Worm (Caenorhabditis elegans) whole organism, young adult: ENCODE measurements around the gene T20D3.5.
A peak's percentile ranks its signal among the peaks of the same experiment; 100 is the strongest.

Experiments used
- C06A6.2 ChIP-seq: fragments of 200-800 bp; sonication (Bioruptor generic); conservative IDR thresholded peaks from 2 replicates; pipeline ENCODE4 v1.3.6; 2022; ENCODE audit warnings: missing genetic modification characterization, missing compliant biosample characterization
- F10E7.11 ChIP-seq: sonication (generic microtip); optimal IDR thresholded peaks from 2 replicates; lab custom pipeline; 2017; ENCODE audit warnings: mild to moderate bottlenecking, missing genetic modification characterization, moderate library complexity, missing compliant biosample characterization
- F22D6.2 ChIP-seq: sonication (generic microtip); optimal IDR thresholded peaks from 2 replicates; lab custom pipeline; 2016; ENCODE audit warnings: mild to moderate bottlenecking, missing genetic modification characterization, missing compliant biosample characterization
- F23B12.7 ChIP-seq: sonication (generic microtip); optimal IDR thresholded peaks from 2 replicates; lab custom pipeline; 2017; ENCODE audit warnings: missing genetic modification characterization, mild to moderate bottlenecking, missing compliant biosample characterization, antibody characterized with exemption, moderate library complexity; ENCODE audit not compliant: insufficient read depth
- F37B4.10 ChIP-seq: fragments of 200-800 bp; sonication (Bioruptor generic); IDR thresholded peaks from 2 replicates; pipeline ENCODE4 v1.3.6; 2022; ENCODE audit warnings: missing genetic modification characterization, missing compliant biosample characterization
- F39B2.1 ChIP-seq: fragments of 200-800 bp; sonication (Bioruptor generic); IDR thresholded peaks from 2 replicates; pipeline ENCODE4 v1.3.6; 2022; ENCODE audit warnings: missing genetic modification reagents, missing genetic modification characterization, missing compliant biosample characterization
- F49E8.2 ChIP-seq: sonication (generic microtip); optimal IDR thresholded peaks from 3 replicates; lab custom pipeline; 2017; ENCODE audit warnings: missing genetic modification characterization, mild to moderate bottlenecking, missing compliant biosample characterization, antibody characterized with exemption, moderate library complexity; ENCODE audit not compliant: insufficient read depth
- F55B11.4 ChIP-seq: sonication (generic microtip); optimal IDR thresholded peaks from 2 replicates; lab custom pipeline; 2016; ENCODE audit warnings: missing compliant biosample characterization, missing genetic modification characterization, borderline replicate concordance; ENCODE audit not compliant: insufficient read depth
- K11D2.4 ChIP-seq: fragments of 200-800 bp; sonication (Bioruptor generic); IDR thresholded peaks from 2 replicates; pipeline ENCODE4 v1.3.6; 2022; ENCODE audit warnings: missing genetic modification reagents, missing genetic modification characterization, missing compliant biosample characterization
- T07F8.4 ChIP-seq: sonication (generic microtip); optimal IDR thresholded peaks from 2 replicates; lab custom pipeline; 2016; ENCODE audit warnings: mild to moderate bottlenecking, missing genetic modification characterization, moderate library complexity, missing compliant biosample characterization
- Y53G8AR.9 ChIP-seq: fragments of 200-800 bp; sonication (Bioruptor generic); conservative IDR thresholded peaks from 2 replicates; pipeline ENCODE4 v1.3.6; 2022; ENCODE audit warnings: missing genetic modification reagents, missing genetic modification characterization, missing compliant biosample characterization
- Y67H2A.10 ChIP-seq: fragments of 200-800 bp; sonication (Bioruptor generic); conservative IDR thresholded peaks from 2 replicates; pipeline ENCODE4 v1.3.6; 2022; ENCODE audit warnings: missing genetic modification reagents, missing genetic modification characterization, missing compliant biosample characterization
- Y95B8A.8 ChIP-seq: fragments of 200-800 bp; sonication (Bioruptor generic); IDR thresholded peaks from 2 replicates; pipeline ENCODE4 v1.3.6; 2022; ENCODE audit warnings: missing genetic modification reagents, missing genetic modification characterization, missing compliant biosample characterization
- ZK185.1 ChIP-seq: sonication (generic microtip); optimal IDR thresholded peaks from 2 replicates; lab custom pipeline; 2016; ENCODE audit warnings: mild to moderate bottlenecking, missing genetic modification characterization, missing compliant biosample characterization; ENCODE audit not compliant: poor library complexity, severe bottlenecking
- akir-1 ChIP-seq: fragments of 200-800 bp; sonication (Bioruptor generic); optimal IDR thresholded peaks from 2 replicates; lab custom pipeline; 2018; ENCODE audit warnings: mild to moderate bottlenecking, missing genetic modification characterization, moderate library complexity, missing compliant biosample characterization
- aptf-3 ChIP-seq: fragments of 200-800 bp; sonication (Bioruptor generic); IDR thresholded peaks from 2 replicates; pipeline ENCODE4 v1.3.6; 2022; ENCODE audit warnings: missing genetic modification characterization, missing compliant biosample characterization
- attf-6 ChIP-seq: fragments of 200-800 bp; sonication (Bioruptor generic); IDR thresholded peaks from 2 replicates; pipeline ENCODE4 v1.3.6; 2022; ENCODE audit warnings: missing genetic modification reagents, missing genetic modification characterization, missing compliant biosample characterization
- ccch-3 ChIP-seq: fragments of 200-800 bp; sonication (Bioruptor generic); optimal IDR thresholded peaks from 2 replicates; lab custom pipeline; 2018; ENCODE audit warnings: mild to moderate bottlenecking, missing genetic modification characterization, missing compliant biosample characterization
- cebp-1 ChIP-seq, 2 experiments: fragments of 200-800 bp in 1 of 2; sonication (Bioruptor generic) in 1 of 2; sonication (generic microtip) in 1 of 2; IDR thresholded peaks in 1 of 2; optimal IDR thresholded peaks in 1 of 2; 2 replicates each; pipeline versions ENCODE4 v1.3.6 to Lab custom; 2017 to 2022; ENCODE audit warnings: missing compliant biosample characterization in 2 of 2, missing genetic modification characterization in 2 of 2, mild to moderate bottlenecking in 1 of 2, missing genetic modification reagents in 1 of 2, moderate library complexity in 1 of 2
- ceh-79 ChIP-seq: sonication (generic microtip); optimal IDR thresholded peaks from 2 replicates; lab custom pipeline; 2017; ENCODE audit warnings: mild to moderate bottlenecking, missing genetic modification characterization, missing compliant biosample characterization
- ceh-91 ChIP-seq: fragments of 200-800 bp; sonication (Bioruptor generic); IDR thresholded peaks from 2 replicates; pipeline ENCODE4 v1.3.6; 2022; ENCODE audit warnings: missing genetic modification reagents, missing genetic modification characterization, missing compliant biosample characterization
- dpl-1 ChIP-seq: fragments of 150-350 bp; optimal IDR thresholded peaks from 2 replicates; lab custom pipeline; 2014; ENCODE audit warnings: missing biosample characterization, missing genetic modification reagents, missing genetic modification characterization
- egl-44 ChIP-seq: fragments of 200-800 bp; sonication (Bioruptor generic); IDR thresholded peaks from 2 replicates; pipeline ENCODE4 v1.3.6; 2022; ENCODE audit warnings: missing genetic modification reagents, missing genetic modification characterization, missing compliant biosample characterization
- ekl-4 ChIP-seq: fragments of 200-800 bp; sonication (Bioruptor generic); IDR thresholded peaks from 2 replicates; pipeline ENCODE4 v1.3.6; 2022; ENCODE audit warnings: missing genetic modification reagents, missing genetic modification characterization, missing compliant biosample characterization
- hlh-26 ChIP-seq: fragments of 200-800 bp; sonication (Bioruptor generic); conservative IDR thresholded peaks from 2 replicates; pipeline ENCODE4 v1.3.6; 2022; ENCODE audit warnings: missing genetic modification reagents, missing genetic modification characterization, missing compliant biosample characterization
- hmg-1.2 ChIP-seq: fragments of 200-800 bp; sonication (Bioruptor generic); IDR thresholded peaks from 2 replicates; pipeline ENCODE4 v1.3.6; 2022; ENCODE audit warnings: missing genetic modification reagents, missing genetic modification characterization, missing compliant biosample characterization
- let-526 ChIP-seq: fragments of 200-800 bp; sonication (Bioruptor generic); IDR thresholded peaks from 2 replicates; pipeline ENCODE4 v1.3.6; 2022; ENCODE audit warnings: missing genetic modification reagents, missing genetic modification characterization, missing compliant biosample characterization
- let-607 ChIP-seq, 2 experiments: fragments of 200-800 bp in 1 of 2; sonication (Bioruptor generic) in 1 of 2; sonication (generic microtip) in 1 of 2; optimal IDR thresholded peaks; 2 replicates each; lab custom pipeline; 2016 to 2018; ENCODE audit warnings: mild to moderate bottlenecking in 2 of 2, missing compliant biosample characterization in 2 of 2, missing genetic modification characterization in 2 of 2, moderate library complexity in 2 of 2, missing genotype in 1 of 2
- lin-26 ChIP-seq: fragments of 200-800 bp; sonication (Bioruptor generic); IDR thresholded peaks from 2 replicates; pipeline ENCODE4 v1.3.6; 2022; ENCODE audit warnings: missing genetic modification reagents, missing genetic modification characterization, missing compliant biosample characterization
- lin-40 ChIP-seq: sonication (generic microtip); optimal IDR thresholded peaks from 2 replicates; lab custom pipeline; 2016; ENCODE audit warnings: missing genetic modification characterization, mild to moderate bottlenecking, missing compliant biosample characterization, missing genotype, missing genetic modification reagents
- madf-10 ChIP-seq: sonication (generic microtip); optimal IDR thresholded peaks from 2 replicates; lab custom pipeline; 2016; ENCODE audit warnings: mild to moderate bottlenecking, missing genetic modification characterization, missing compliant biosample characterization
- mel-28 ChIP-seq: sonication (generic microtip); optimal IDR thresholded peaks from 2 replicates; lab custom pipeline; 2016; ENCODE audit warnings: borderline replicate concordance, mild to moderate bottlenecking, missing genetic modification characterization, missing compliant biosample characterization
- nfyb-1 ChIP-seq: fragments of 200-800 bp; sonication (Bioruptor generic); IDR thresholded peaks from 2 replicates; pipeline ENCODE4 v1.3.6; 2022; ENCODE audit warnings: missing genetic modification reagents, missing genetic modification characterization, missing compliant biosample characterization
- nhr-90 ChIP-seq: sonication (generic microtip); optimal IDR thresholded peaks from 2 replicates; lab custom pipeline; 2016; ENCODE audit warnings: missing genotype, mild to moderate bottlenecking, missing genetic modification characterization, missing compliant biosample characterization
- pha-4 ChIP-seq: fragments of 150-350 bp; sonication (generic microtip); optimal IDR thresholded peaks from 2 replicates; lab custom pipeline; 2014; ENCODE audit warnings: missing biosample characterization, missing genetic modification reagents, missing genetic modification characterization
- rcor-1 ChIP-seq: fragments of 200-800 bp; sonication (Bioruptor generic); IDR thresholded peaks from 2 replicates; pipeline ENCODE4 v1.3.6; 2022; ENCODE audit warnings: missing genetic modification reagents, missing genetic modification characterization, missing compliant biosample characterization
- rec-8 ChIP-seq, 2 experiments: sonication (generic microtip); optimal IDR thresholded peaks; 2 replicates each; lab custom pipeline; 2016; ENCODE audit warnings: mild to moderate bottlenecking in 2 of 2, missing genetic modification characterization in 2 of 2, missing genetic modification reagents in 2 of 2, missing genotype in 2 of 2, missing biosample characterization in 1 of 2, missing compliant biosample characterization in 1 of 2, moderate library complexity in 1 of 2
- rpc-1 ChIP-seq, 2 experiments: fragments of 150-350 bp in 1 of 2; sonication (generic microtip) in 1 of 2; optimal IDR thresholded peaks; 2 replicates each; lab custom pipeline; 2014 to 2018; ENCODE audit warnings: missing biosample characterization in 1 of 2, missing genetic modification characterization in 1 of 2, missing genetic modification reagents in 1 of 2, missing genotype in 1 of 2
- somi-1 ChIP-seq: fragments of 200-800 bp; sonication (Bioruptor generic); optimal IDR thresholded peaks from 2 replicates; lab custom pipeline; 2018; ENCODE audit warnings: mild to moderate bottlenecking, missing genetic modification characterization, missing compliant biosample characterization
- tbp1 ChIP-seq: fragments of 200-800 bp; sonication (Bioruptor generic); optimal IDR thresholded peaks from 2 replicates; lab custom pipeline; 2018; ENCODE audit warnings: mild to moderate bottlenecking, missing genetic modification characterization, missing compliant biosample characterization
- unc-62 ChIP-seq: fragments of 150-350 bp; optimal IDR thresholded peaks from 2 replicates; lab custom pipeline; 2014; ENCODE audit warnings: missing biosample characterization, missing genetic modification reagents, missing genetic modification characterization
- xnd-1 ChIP-seq: sonication (generic microtip); optimal IDR thresholded peaks from 2 replicates; lab custom pipeline; 2016; ENCODE audit warnings: missing genotype, missing genetic modification reagents, missing genetic modification characterization, missing compliant biosample characterization
- zfh-2 ChIP-seq: fragments of 200-800 bp; sonication (Bioruptor generic); conservative IDR thresholded peaks from 2 replicates; pipeline ENCODE4 v1.3.6; 2022; ENCODE audit warnings: missing genetic modification reagents, missing genetic modification characterization, missing compliant biosample characterization
- zim-3 ChIP-seq: sonication (generic microtip); optimal IDR thresholded peaks from 2 replicates; lab custom pipeline; 2017; ENCODE audit warnings: mild to moderate bottlenecking, missing genetic modification characterization, moderate library complexity, missing compliant biosample characterization
- ztf-25 ChIP-seq: fragments of 200-800 bp; sonication (Bioruptor generic); IDR thresholded peaks from 2 replicates; pipeline ENCODE4 v1.3.6; 2022; ENCODE audit warnings: missing genetic modification reagents, missing genetic modification characterization, missing compliant biosample characterization

Gene T20D3.5

ce11 chrIV:9367852-9368627 is 31.2 kb downstream of the T20D3.5 start (continued):
- peak; percentile 31; the same call in 1 of the 2 replicates for TF ChIP-seq ekl-4 (GFP tag; lab: Robert Waterston, UW)
- TF ChIP-seq ZK185.1 = peak; percentile 10
- no peak for TF ChIP-seq Y95B8A.8 (GFP tag; lab: Robert Waterston, UW)
- no peak for TF ChIP-seq F55B11.4 (tag; lab: Kevin White, UChicago)
- no peak for TF ChIP-seq egl-44 (GFP tag; lab: Robert Waterston, UW)
- TF ChIP-seq F10E7.11 = no peak
- peak; percentile 89 for TF ChIP-seq xnd-1
- no peak for TF ChIP-seq F22D6.2 (tag; lab: Kevin White, UChicago)
- TF ChIP-seq Y67H2A.10 (GFP tag; lab: Robert Waterston, UW) = no peak
- TF ChIP-seq somi-1 (GFP tag; lab: Kevin White, UChicago) = no peak
- no peak for TF ChIP-seq pha-4
- no peak for TF ChIP-seq rpc-1 (optimal IDR thresholded peaks at IDR 0.05; lab: Kevin White, UChicago)
- TF ChIP-seq rpc-1 (tag; optimal IDR thresholded peaks at IDR 0.05; lab: Kevin White, UChicago) = no peak
- peak; percentile 13 for TF ChIP-seq tbp1 (GFP tag; lab: Kevin White, UChicago)
- TF ChIP-seq K11D2.4 (GFP tag; lab: Robert Waterston, UW) = no peak
- no peak for TF ChIP-seq aptf-3 (GFP tag; lab: Robert Waterston, UW)
- TF ChIP-seq let-526 (GFP tag; lab: Robert Waterston, UW) = no peak
- no peak for TF ChIP-seq nfyb-1 (GFP tag; lab: Robert Waterston, UW)
- TF ChIP-seq lin-40 = peak; percentile 8
- TF ChIP-seq cebp-1 (GFP tag; IDR thresholded peaks at IDR 0.05; lab: Robert Waterston, UW) = no peak
- TF ChIP-seq cebp-1 (tag; optimal IDR thresholded peaks at IDR 0.05; lab: Kevin White, UChicago) = no peak
- no peak for TF ChIP-seq lin-26 (GFP tag; lab: Robert Waterston, UW)
- TF ChIP-seq akir-1 (GFP tag; lab: Kevin White, UChicago) = no peak
- TF ChIP-seq ceh-91 (GFP tag; lab: Robert Waterston, UW) = peak; percentile 76
- no peak for TF ChIP-seq F39B2.1 (GFP tag; lab: Robert Waterston, UW)
- no peak for TF ChIP-seq hlh-26 (GFP tag; lab: Robert Waterston, UW)
- TF ChIP-seq attf-6 = 0 out of 2 replicates have a peak, but pooled peaks have one; percentile 22
- no peak for TF ChIP-seq ceh-79 (tag; lab: Kevin White, UChicago)
- TF ChIP-seq ztf-25 (GFP tag; lab: Robert Waterston, UW) = no peak
- no peak for TF ChIP-seq nhr-90 (tag; lab: Kevin White, UChicago)
- no peak for TF ChIP-seq rcor-1 (GFP tag; lab: Robert Waterston, UW)
- TF ChIP-seq let-607 (tag; optimal IDR thresholded peaks at IDR 0.05; lab: Kevin White, UChicago) = no peak
- no peak for TF ChIP-seq F37B4.10 (GFP tag; lab: Robert Waterston, UW)
- TF ChIP-seq zim-3 = no peak
- TF ChIP-seq C06A6.2 (GFP tag; lab: Robert Waterston, UW) = no peak
- TF ChIP-seq T07F8.4 (tag; lab: Kevin White, UChicago) = no peak
- TF ChIP-seq dpl-1 (GFP tag; lab: Kevin White, UChicago) = peak; percentile 76
- no peak for TF ChIP-seq F23B12.7 (tag; lab: Kevin White, UChicago)
- TF ChIP-seq rec-8 (tag; optimal IDR thresholded peaks at IDR 0.05; lab: Kevin White, UChicago) = no peak
- TF ChIP-seq F49E8.2 (tag; lab: Kevin White, UChicago) = peak; percentile 42
- peak; percentile 35; the same call in 1 of the 2 replicates for TF ChIP-seq hmg-1.2 (GFP tag; lab: Robert Waterston, UW)
- no peak for TF ChIP-seq zfh-2
- no peak for TF ChIP-seq Y53G8AR.9 (GFP tag; lab: Robert Waterston, UW)
- no peak for TF ChIP-seq ccch-3 (GFP tag; lab: Kevin White, UChicago)
- no peak for TF ChIP-seq mel-28 (tag; lab: Kevin White, UChicago)
- TF ChIP-seq unc-62 = no peak
- no peak for TF ChIP-seq madf-10 (tag; lab: Kevin White, UChicago)
